Worm (Caenorhabditis elegans) whole organism, L3 larva: Measurements from ENCODE around the gene srtx-1.

Source experiments
- ama-1 ChIP-seq: fragments of 150-350 bp; optimal IDR thresholded peaks from 2 replicates; lab custom pipeline; 2018
- mdl-1 ChIP-seq: fragments of 150-350 bp; optimal IDR thresholded peaks from 2 replicates; lab custom pipeline; 2014; ENCODE audit warnings: missing biosample characterization, missing genetic modification characterization
- nhr-23 ChIP-seq: fragments of 150-350 bp; optimal IDR thresholded peaks from 2 replicates; lab custom pipeline; 2014; ENCODE audit warnings: missing biosample characterization, missing genetic modification reagents, missing genetic modification characterization
- nhr-237 ChIP-seq: fragments of 150-350 bp; optimal IDR thresholded peaks from 2 replicates; lab custom pipeline; 2014; ENCODE audit warnings: missing biosample characterization, missing genetic modification characterization
- nhr-25 ChIP-seq: sonication (generic microtip); optimal IDR thresholded peaks from 2 replicates; lab custom pipeline; 2017; ENCODE audit warnings: missing biosample characterization, missing genetic modification characterization
- nhr-28 ChIP-seq: fragments of 150-350 bp; optimal IDR thresholded peaks from 2 replicates; lab custom pipeline; 2014; ENCODE audit warnings: missing biosample characterization, missing genetic modification characterization
- nhr-76 ChIP-seq: fragments of 150-350 bp; sonication (generic microtip); optimal IDR thresholded peaks from 5 replicates; lab custom pipeline; 2014; ENCODE audit warnings: missing biosample characterization, missing genetic modification characterization
- skn-1 ChIP-seq: fragments of 150-350 bp; optimal IDR thresholded peaks from 2 replicates; lab custom pipeline; 2014; ENCODE audit warnings: missing biosample characterization, missing genetic modification characterization
- snpc-4 ChIP-seq: fragments of 150-350 bp; optimal IDR thresholded peaks from 2 replicates; lab custom pipeline; 2014; ENCODE audit warnings: missing biosample characterization, missing genetic modification characterization
- unc-39 ChIP-seq: sonication (generic microtip); optimal IDR thresholded peaks from 4 replicates; lab custom pipeline; 2017; ENCODE audit warnings: missing biosample characterization, missing genetic modification characterization
- unc-62 ChIP-seq: fragments of 150-350 bp; sonication (generic microtip); optimal IDR thresholded peaks from 4 replicates; lab custom pipeline; 2014; ENCODE audit warnings: missing biosample characterization, missing genetic modification reagents, missing genetic modification characterization
- zag-1 ChIP-seq: fragments of 150-350 bp; optimal IDR thresholded peaks from 2 replicates; lab custom pipeline; 2014; ENCODE audit warnings: missing biosample characterization, missing genetic modification characterization
- ztf-11 ChIP-seq: fragments of 150-350 bp; optimal IDR thresholded peaks from 2 replicates; lab custom pipeline; 2014; ENCODE audit warnings: missing biosample characterization, missing genetic modification characterization

DNA sequence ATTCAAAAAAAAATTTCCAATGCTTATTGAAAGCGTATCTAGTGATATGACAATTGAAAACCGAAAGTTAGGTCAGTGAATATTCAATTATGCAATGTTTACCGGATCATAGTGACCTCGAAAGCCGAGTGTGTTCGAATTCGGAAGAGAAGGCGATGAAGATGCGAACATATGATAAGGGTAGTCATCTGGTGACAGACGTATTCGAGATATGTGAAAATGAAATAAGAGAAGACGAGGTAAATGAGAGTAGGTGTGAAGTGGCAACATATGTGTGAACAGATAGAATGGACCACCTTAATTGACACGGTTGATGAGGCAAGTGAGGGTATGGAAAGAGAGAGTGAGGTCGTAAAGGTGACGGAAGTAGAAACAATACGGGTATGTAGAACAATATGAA lies 33.9 kb downstream of the srtx-1 start:
- no peak for TF ChIP-seq zag-1 (tag; lab: Kevin White, UChicago)
- no peak for TF ChIP-seq unc-62 (GFP tag; lab: Kevin White, UChicago)
- no peak for TF ChIP-seq mdl-1 (tag; lab: Kevin White, UChicago)
- TF ChIP-seq nhr-28 (tag; lab: Kevin White, UChicago), result no peak
- TF ChIP-seq nhr-237 (tag; lab: Kevin White, UChicago), result no peak
- TF ChIP-seq unc-39 (tag; lab: Kevin White, UChicago), result no peak
- no peak for TF ChIP-seq nhr-23 (tag; lab: Kevin White, UChicago)
- no peak for TF ChIP-seq ama-1 (lab: Kevin White, UChicago)
- no peak for TF ChIP-seq nhr-76 (tag; lab: Kevin White, UChicago)
- no peak for TF ChIP-seq snpc-4 (tag; lab: Kevin White, UChicago)
- no peak for TF ChIP-seq ztf-11 (tag; lab: Kevin White, UChicago)
- peak; percentile 36 for TF ChIP-seq nhr-25 (tag; lab: Kevin White, UChicago)
- no peak for TF ChIP-seq skn-1 (tag; lab: Kevin White, UChicago)
